Worm (Caenorhabditis elegans): Measurements from ENCODE around the gene K07H8.8.

ce11 chrIV:8291232-8291631 is 23.0 kb upstream of the K07H8.8 start, which contains the start of gene K07H8.2:
- no peak for TF ChIP-seq flt-1 (GFP tag; IDR thresholded peaks at IDR 0.05)
- no peak for TF ChIP-seq med-1 (GFP tag; optimal IDR thresholded peaks at IDR 0.05; ENCODE audit: insufficient read depth)
- TF ChIP-seq T22C8.4 (GFP tag; IDR thresholded peaks at IDR 0.05), result no peak
